Worm (Caenorhabditis elegans) whole organism, L4 larva: ENCODE data around the gene C17H12.12.

Experiments used
- D1046.2 ChIP-seq: fragments of 200-800 bp; sonication (Bioruptor generic); IDR thresholded peaks from 2 replicates; pipeline ENCODE4 v1.3.6; 2022; ENCODE audit warnings: missing genetic modification characterization, missing compliant biosample characterization
- Y105C5A.15 ChIP-seq: fragments of 200-800 bp; sonication (Bioruptor generic); IDR thresholded peaks from 2 replicates; pipeline ENCODE4 v1.3.6; 2022; ENCODE audit warnings: missing genetic modification characterization, missing compliant biosample characterization
- Y48G9A.11 ChIP-seq: fragments of 200-800 bp; sonication (Bioruptor generic); IDR thresholded peaks from 2 replicates; pipeline ENCODE4 v1.3.6; 2022; ENCODE audit warnings: missing genetic modification reagents, missing genetic modification characterization, missing compliant biosample characterization
- ZK337.2 ChIP-seq: fragments of 200-800 bp; sonication (Bioruptor generic); IDR thresholded peaks from 2 replicates; pipeline ENCODE4 v1.3.6; 2022; ENCODE audit warnings: missing genetic modification reagents, missing genetic modification characterization, missing compliant biosample characterization
- aha-1 ChIP-seq: fragments of 150-350 bp; peaks from one replicate; lab custom pipeline; 2014; ENCODE audit warnings: missing biosample characterization, missing genetic modification characterization
- arid-1 ChIP-seq: fragments of 200-800 bp; sonication (Bioruptor generic); conservative IDR thresholded peaks from 2 replicates; pipeline ENCODE4 v1.3.6; 2022; ENCODE audit warnings: missing genetic modification reagents, missing genetic modification characterization, missing compliant biosample characterization
- attf-4 ChIP-seq: sonication (generic microtip); optimal IDR thresholded peaks from 3 replicates; lab custom pipeline; 2017; ENCODE audit warnings: missing biosample characterization, missing genetic modification characterization
- ceh-20 ChIP-seq: fragments of 200-800 bp; sonication (Bioruptor generic); IDR thresholded peaks from 2 replicates; pipeline ENCODE4 v1.3.6; 2022; ENCODE audit warnings: missing genetic modification reagents, missing genetic modification characterization, missing compliant biosample characterization
- ceh-44 ChIP-seq: fragments of 200-800 bp; sonication (Bioruptor generic); IDR thresholded peaks from 2 replicates; pipeline ENCODE4 v1.3.6; 2022; ENCODE audit warnings: missing genetic modification reagents, missing genetic modification characterization, missing compliant biosample characterization
- ceh-82 ChIP-seq: sonication (generic microtip); optimal IDR thresholded peaks from 2 replicates; lab custom pipeline; 2017; ENCODE audit warnings: missing biosample characterization, missing genetic modification characterization
- daf-12 ChIP-seq: fragments of 150-350 bp; optimal IDR thresholded peaks from 2 replicates; lab custom pipeline; 2014; ENCODE audit warnings: missing biosample characterization, missing genetic modification reagents, missing genetic modification characterization
- daf-16 ChIP-seq, 3 experiments: sonication (generic microtip); optimal IDR thresholded peaks; 2 replicates each; lab custom pipeline; 2016 to 2017; ENCODE audit warnings: missing genetic modification characterization in 3 of 3, missing genetic modification reagents in 3 of 3, mild to moderate bottlenecking in 2 of 3, missing compliant biosample characterization in 2 of 3, missing biosample characterization in 1 of 3, moderate library complexity in 1 of 3
- daf-19 ChIP-seq: fragments of 200-800 bp; sonication (Bioruptor generic); conservative IDR thresholded peaks from 2 replicates; pipeline ENCODE4 v1.3.6; 2022; ENCODE audit warnings: missing genetic modification characterization, missing compliant biosample characterization
- dmd-8 ChIP-seq: fragments of 200-800 bp; sonication (Bioruptor generic); IDR thresholded peaks from 2 replicates; pipeline ENCODE4 v1.3.6; 2022; ENCODE audit warnings: missing genetic modification characterization, missing compliant biosample characterization
- duxl-1 ChIP-seq: sonication (generic microtip); optimal IDR thresholded peaks from 2 replicates; lab custom pipeline; 2016; ENCODE audit warnings: mild to moderate bottlenecking, missing genetic modification characterization, moderate library complexity, missing compliant biosample characterization; ENCODE audit not compliant: poor library complexity
- dve-1 ChIP-seq: sonication (generic microtip); optimal IDR thresholded peaks from 2 replicates; lab custom pipeline; 2017; ENCODE audit warnings: antibody characterized with exemption, mild to moderate bottlenecking, missing genetic modification characterization, missing compliant biosample characterization; ENCODE audit not compliant: insufficient read depth
- egl-43 ChIP-seq: fragments of 200-800 bp; sonication (Bioruptor generic); IDR thresholded peaks from 2 replicates; pipeline ENCODE4 v1.3.6; 2022; ENCODE audit warnings: missing genetic modification reagents, missing genetic modification characterization, missing compliant biosample characterization
- fkh-10 ChIP-seq: fragments of 150-350 bp; optimal IDR thresholded peaks from 2 replicates; lab custom pipeline; 2014; ENCODE audit warnings: missing biosample characterization, missing genetic modification reagents, missing genetic modification characterization
- hmg-1.1 ChIP-seq: fragments of 200-800 bp; sonication (Bioruptor generic); IDR thresholded peaks from 2 replicates; pipeline ENCODE4 v1.3.6; 2022; ENCODE audit warnings: missing genetic modification reagents, missing genetic modification characterization, missing compliant biosample characterization
- lim-7 ChIP-seq: fragments of 200-800 bp; sonication (Bioruptor generic); IDR thresholded peaks from 2 replicates; pipeline ENCODE4 v1.3.6; 2022; ENCODE audit warnings: missing genetic modification characterization, missing compliant biosample characterization
- lin-1 ChIP-seq: fragments of 200-800 bp; sonication (Bioruptor generic); IDR thresholded peaks from 2 replicates; pipeline ENCODE4 v1.3.6; 2022; ENCODE audit warnings: missing genetic modification reagents, missing genetic modification characterization, missing compliant biosample characterization
- lin-15B ChIP-seq: fragments of 150-350 bp; sonication (generic microtip); optimal IDR thresholded peaks from 3 replicates; lab custom pipeline; 2014; ENCODE audit warnings: missing biosample characterization, missing genetic modification characterization
- lin-29 ChIP-seq: fragments of 200-800 bp; sonication (Bioruptor generic); IDR thresholded peaks from 2 replicates; pipeline ENCODE4 v1.3.6; 2022; ENCODE audit warnings: missing genetic modification reagents, missing genetic modification characterization, missing compliant biosample characterization
- lin-38 ChIP-seq: fragments of 200-800 bp; sonication (Bioruptor generic); IDR thresholded peaks from 2 replicates; pipeline ENCODE4 v1.3.6; 2022; ENCODE audit warnings: missing genetic modification reagents, missing genetic modification characterization, missing compliant biosample characterization
- lsy-2 ChIP-seq, 2 experiments: fragments of 150-350 bp in 1 of 2; sonication (generic microtip) in 1 of 2; optimal IDR thresholded peaks; 2 replicates each; lab custom pipeline; 2014 to 2017; ENCODE audit warnings: missing biosample characterization in 2 of 2, missing genetic modification characterization in 2 of 2
- madf-9 ChIP-seq: fragments of 200-800 bp; sonication (Bioruptor generic); conservative IDR thresholded peaks from 2 replicates; pipeline ENCODE4 v1.3.6; 2022; ENCODE audit warnings: missing genetic modification reagents, missing genetic modification characterization, missing compliant biosample characterization
- mep-1 ChIP-seq: fragments of 150-350 bp; sonication (generic microtip); optimal IDR thresholded peaks from 3 replicates; lab custom pipeline; 2014; ENCODE audit warnings: missing biosample characterization, missing genetic modification characterization
- mes-2 ChIP-seq: sonication (generic microtip); optimal IDR thresholded peaks from 2 replicates; lab custom pipeline; 2016; ENCODE audit warnings: missing genotype, mild to moderate bottlenecking, missing genetic modification characterization, missing compliant biosample characterization; ENCODE audit not compliant: poor library complexity, severe bottlenecking
- nhr-10 ChIP-seq: fragments of 150-350 bp; optimal IDR thresholded peaks from 2 replicates; lab custom pipeline; 2014; ENCODE audit warnings: missing biosample characterization, missing genetic modification characterization
- nhr-102 ChIP-seq: sonication (generic microtip); optimal IDR thresholded peaks from 2 replicates; lab custom pipeline; 2016; ENCODE audit warnings: mild to moderate bottlenecking, missing genetic modification characterization, moderate library complexity, missing compliant biosample characterization
- nhr-28 ChIP-seq: fragments of 150-350 bp; optimal IDR thresholded peaks from 2 replicates; lab custom pipeline; 2014; ENCODE audit warnings: missing biosample characterization, missing genetic modification characterization
- nhr-42 ChIP-seq: fragments of 200-800 bp; sonication (Bioruptor generic); IDR thresholded peaks from 2 replicates; pipeline ENCODE4 v1.3.6; 2022; ENCODE audit warnings: missing genetic modification characterization, missing compliant biosample characterization
- nhr-48 ChIP-seq: sonication (generic microtip); optimal IDR thresholded peaks from 2 replicates; lab custom pipeline; 2016; ENCODE audit warnings: mild to moderate bottlenecking, missing genetic modification characterization, missing compliant biosample characterization
- nhr-77 ChIP-seq: fragments of 150-350 bp; optimal IDR thresholded peaks from 2 replicates; lab custom pipeline; 2014; ENCODE audit warnings: missing biosample characterization, missing genetic modification characterization
- pha-4 ChIP-seq, 2 experiments: fragments of 150-350 bp in 1 of 2; fragments of 200-800 bp in 1 of 2; sonication (Bioruptor generic) in 1 of 2; IDR thresholded peaks in 1 of 2; optimal IDR thresholded peaks in 1 of 2; 2 replicates each; pipeline versions ENCODE4 v1.3.6 to Lab custom; 2014 to 2022; ENCODE audit warnings: missing genetic modification characterization in 2 of 2, missing genetic modification reagents in 2 of 2, missing biosample characterization in 1 of 2, missing compliant biosample characterization in 1 of 2
- sdz-12 ChIP-seq: fragments of 200-800 bp; sonication (Bioruptor generic); optimal IDR thresholded peaks from 2 replicates; lab custom pipeline; 2018; ENCODE audit warnings: mild to moderate bottlenecking, missing genetic modification characterization, missing compliant biosample characterization
- set-16 ChIP-seq: fragments of 200-800 bp; sonication (Bioruptor generic); IDR thresholded peaks from 2 replicates; pipeline ENCODE4 v1.3.6; 2022; ENCODE audit warnings: missing genetic modification reagents, missing genetic modification characterization, missing compliant biosample characterization
- snpc-1.2 ChIP-seq: fragments of 200-800 bp; sonication (Bioruptor generic); IDR thresholded peaks from 2 replicates; pipeline ENCODE4 v1.3.6; 2022; ENCODE audit warnings: missing genetic modification reagents, missing genetic modification characterization, missing compliant biosample characterization
- snpc-4 ChIP-seq: fragments of 150-350 bp; optimal IDR thresholded peaks from 2 replicates; lab custom pipeline; 2014; ENCODE audit warnings: missing biosample characterization, missing genetic modification characterization
- spr-3 ChIP-seq: fragments of 200-800 bp; sonication (Bioruptor generic); optimal IDR thresholded peaks from 2 replicates; lab custom pipeline; 2018; ENCODE audit warnings: mild to moderate bottlenecking, missing genetic modification characterization, missing compliant biosample characterization
- zfp-3 ChIP-seq: fragments of 200-800 bp; sonication (Bioruptor generic); conservative IDR thresholded peaks from 2 replicates; pipeline ENCODE4 v1.3.6; 2022; ENCODE audit warnings: missing genetic modification reagents, missing genetic modification characterization, missing compliant biosample characterization
- zip-11 ChIP-seq: fragments of 200-800 bp; sonication (Bioruptor generic); IDR thresholded peaks from 2 replicates; pipeline ENCODE4 v1.3.6; 2022; ENCODE audit warnings: missing genetic modification characterization, missing compliant biosample characterization

Gene C17H12.12

DNA sequence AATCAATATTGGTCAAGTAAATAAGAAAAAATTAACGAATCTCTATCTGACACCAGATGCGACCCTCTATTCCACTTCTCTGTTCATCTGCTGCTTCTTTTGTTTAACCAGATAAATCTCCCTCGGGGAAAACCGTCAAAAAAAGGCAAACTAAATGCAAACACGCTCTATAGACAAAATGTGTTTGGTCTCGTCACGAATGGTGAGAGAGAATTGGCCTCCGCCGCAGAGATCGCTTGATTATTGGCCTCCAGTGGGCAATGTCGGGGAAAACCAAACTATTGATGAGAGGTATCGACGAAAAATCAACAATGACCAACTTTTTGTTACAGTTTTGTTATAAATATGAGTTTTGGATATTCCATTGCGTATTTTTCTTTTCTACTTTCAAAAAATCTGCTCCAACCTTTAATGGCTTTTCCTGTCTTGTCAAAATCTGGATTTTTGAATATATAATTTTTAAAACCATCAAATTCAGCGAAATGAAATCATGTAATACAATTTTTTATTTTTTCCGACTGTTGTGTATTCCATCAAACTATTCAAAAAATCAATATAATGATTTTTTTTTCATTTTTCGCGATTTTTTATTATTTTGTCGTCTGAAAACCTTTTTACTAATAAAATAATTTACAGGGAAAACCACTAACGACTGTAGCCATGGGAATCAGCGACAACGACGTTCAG is 5.1 kb upstream of the C17H12.12 start, which contains the start of the genes C17H12.2 and vha-8 (continued):
- TF ChIP-seq zfp-3 (GFP tag; lab: Robert Waterston, UW) (0 out of 2 replicates have a peak, but pooled peaks have one; percentile 50), lin-29 (GFP tag; lab: Robert Waterston, UW) (no peak), nhr-42 (GFP tag; lab: Robert Waterston, UW) (no peak), dve-1 (tag; lab: Kevin White, UChicago) (peak; percentile 95), daf-12 (no peak), lin-15B (tag; lab: Kevin White, UChicago) (peak; percentile 80), Y105C5A.15 (no peak), lsy-2 (tag; optimal IDR thresholded peaks at IDR 0.05; lab: Kevin White, UChicago) (peak; percentile 83 to 94), ceh-44 (0 out of 2 replicates have a peak, but pooled peaks have one; percentile 11), lin-38 (GFP tag; lab: Robert Waterston, UW) (peak; percentile 98), ZK337.2 (no peak; the same call in 1 of the 2 replicates), snpc-1.2 (GFP tag; lab: Robert Waterston, UW) (no peak), zip-11 (GFP tag; lab: Robert Waterston, UW) (no peak)

DNA sequence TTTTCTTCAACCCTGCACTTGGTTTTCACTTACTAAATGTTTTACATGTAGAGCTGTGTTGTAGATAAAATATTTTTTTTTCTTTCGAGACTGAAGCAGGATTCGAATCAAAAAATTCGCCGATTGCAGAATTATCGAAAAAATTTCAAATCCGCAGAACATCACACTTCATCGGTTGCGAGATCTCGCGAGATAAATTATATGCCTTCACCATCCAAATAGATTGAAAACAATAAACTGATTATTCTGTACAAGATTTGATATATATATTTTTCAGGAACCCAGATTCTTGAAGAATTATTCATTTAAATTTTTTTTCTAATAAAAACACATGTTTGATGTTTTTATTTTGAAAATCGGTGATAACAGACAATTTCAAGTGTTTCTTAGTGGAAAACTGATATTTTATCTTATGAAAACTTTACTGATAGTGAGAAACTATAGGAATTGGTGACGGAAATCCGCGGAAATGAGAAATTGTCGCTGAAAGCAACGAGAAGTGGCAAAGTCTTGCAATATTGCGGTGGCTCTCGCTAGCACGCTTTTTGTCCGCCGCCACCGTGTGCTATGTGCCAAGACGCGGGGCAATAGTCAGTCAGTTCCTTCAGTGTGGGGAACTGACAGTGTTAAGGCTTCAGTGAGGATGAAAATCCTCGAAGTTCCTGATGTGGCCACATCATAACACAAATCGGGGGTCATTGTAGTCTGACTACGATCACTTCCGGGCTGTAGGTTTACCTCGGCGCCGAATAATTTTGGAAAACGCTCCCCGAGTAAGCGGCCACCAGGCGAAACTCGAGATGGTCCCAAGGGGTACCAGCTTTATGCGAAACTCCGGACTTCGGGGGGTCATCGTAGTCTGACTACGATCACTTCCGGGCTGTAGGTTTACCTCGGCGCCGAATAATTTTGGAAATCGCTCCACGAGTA is 3.1 kb upstream of the C17H12.12 start:
- TF ChIP-seq mep-1 (tag; lab: Kevin White, UChicago) (peak; percentile 35), lin-38 (GFP tag; lab: Robert Waterston, UW) (peak; percentile 32), hmg-1.1 (peak; percentile 22; the same call in 1 of the 2 replicates), snpc-4 (tag; lab: Kevin White, UChicago) (peak; percentile 56), ceh-82 (tag; lab: Kevin White, UChicago) (no peak), duxl-1 (peak; percentile 55), snpc-1.2 (GFP tag; lab: Robert Waterston, UW) (peak; percentile 82), D1046.2 (GFP tag; lab: Robert Waterston, UW) (0 out of 2 replicates have a peak, but pooled peaks have one; percentile 32), lin-1 (GFP tag; lab: Robert Waterston, UW) (peak; percentile 17; the same call in 1 of the 2 replicates), dmd-8 (no peak), sdz-12 (GFP tag; lab: Kevin White, UChicago) (no peak), madf-9 (no peak), arid-1 (GFP tag; lab: Robert Waterston, UW) (0 out of 2 replicates have a peak, but pooled peaks have one; percentile 13), zip-11 (GFP tag; lab: Robert Waterston, UW) (no peak), daf-19 (no peak), aha-1 (tag; lab: Kevin White, UChicago) (peak; percentile 73), set-16 (GFP tag; lab: Robert Waterston, UW) (peak; percentile 76), pha-4 (GFP tag; IDR thresholded peaks at IDR 0.05; lab: Robert Waterston, UW) (peak; percentile 54; the same call in 1 of the 2 replicates), pha-4 (tag; optimal IDR thresholded peaks at IDR 0.05; lab: Kevin White, UChicago) (no peak), mes-2 (tag; lab: Kevin White, UChicago) (peak; percentile 29), dve-1 (tag; lab: Kevin White, UChicago) (peak; percentile 51), nhr-77 (tag; lab: Kevin White, UChicago) (no peak), nhr-102 (tag; lab: Kevin White, UChicago) (peak; percentile 72), daf-16 (GFP tag; optimal IDR thresholded peaks at IDR 0.05; lab: Kevin White, UChicago) (no peak), daf-16 (tag; optimal IDR thresholded peaks at IDR 0.05; lab: Kevin White, UChicago) (peak; percentile 15), spr-3 (GFP tag; lab: Kevin White, UChicago) (peak; percentile 50), lim-7 (peak; percentile 10; the same call in 1 of the 2 replicates), egl-43 (GFP tag; lab: Robert Waterston, UW) (0 out of 2 replicates have a peak, but pooled peaks have one; percentile 4), lsy-2 (tag; optimal IDR thresholded peaks at IDR 0.05; lab: Kevin White, UChicago) (peak in 1 of 2 experiments; percentile 48), nhr-28 (tag; lab: Kevin White, UChicago) (no peak), attf-4 (tag; lab: Kevin White, UChicago) (peak; percentile 26), ceh-20 (GFP tag; lab: Robert Waterston, UW) (no peak), nhr-10 (tag; lab: Kevin White, UChicago) (no peak), nhr-48 (tag; lab: Kevin White, UChicago) (peak; percentile 36), zfp-3 (GFP tag; lab: Robert Waterston, UW) (peak; percentile 63), fkh-10 (GFP tag; lab: Kevin White, UChicago) (no peak), Y48G9A.11 (GFP tag; lab: Robert Waterston, UW) (peak; percentile 66; the same call in 1 of the 2 replicates)
